Worm (Caenorhabditis elegans) whole organism, young adult: Measurements from ENCODE around the gene gtap-1.

Source experiments
- F55B11.4 ChIP-seq: sonication (generic microtip); optimal IDR thresholded peaks from 2 replicates; lab custom pipeline; 2016; ENCODE audit warnings: missing compliant biosample characterization, missing genetic modification characterization, borderline replicate concordance; ENCODE audit not compliant: insufficient read depth
- Y53F4B.3 ChIP-seq: fragments of 200-800 bp; sonication (Bioruptor generic); IDR thresholded peaks from 2 replicates; pipeline ENCODE4 v1.3.6; 2022; ENCODE audit warnings: missing genetic modification reagents, missing genetic modification characterization, missing compliant biosample characterization
- Y53G8AR.9 ChIP-seq: fragments of 200-800 bp; sonication (Bioruptor generic); conservative IDR thresholded peaks from 2 replicates; pipeline ENCODE4 v1.3.6; 2022; ENCODE audit warnings: missing genetic modification reagents, missing genetic modification characterization, missing compliant biosample characterization
- attf-5 ChIP-seq: fragments of 200-800 bp; sonication (Bioruptor generic); optimal IDR thresholded peaks from 2 replicates; lab custom pipeline; 2018; ENCODE audit warnings: mild to moderate bottlenecking, missing genetic modification characterization, missing compliant biosample characterization
- ccch-3 ChIP-seq: fragments of 200-800 bp; sonication (Bioruptor generic); optimal IDR thresholded peaks from 2 replicates; lab custom pipeline; 2018; ENCODE audit warnings: mild to moderate bottlenecking, missing genetic modification characterization, missing compliant biosample characterization
- cebp-1 ChIP-seq, 2 experiments: fragments of 200-800 bp in 1 of 2; sonication (Bioruptor generic) in 1 of 2; sonication (generic microtip) in 1 of 2; IDR thresholded peaks in 1 of 2; optimal IDR thresholded peaks in 1 of 2; 2 replicates each; pipeline versions ENCODE4 v1.3.6 to Lab custom; 2017 to 2022; ENCODE audit warnings: missing compliant biosample characterization in 2 of 2, missing genetic modification characterization in 2 of 2, mild to moderate bottlenecking in 1 of 2, missing genetic modification reagents in 1 of 2, moderate library complexity in 1 of 2
- ceh-91 ChIP-seq: fragments of 200-800 bp; sonication (Bioruptor generic); IDR thresholded peaks from 2 replicates; pipeline ENCODE4 v1.3.6; 2022; ENCODE audit warnings: missing genetic modification reagents, missing genetic modification characterization, missing compliant biosample characterization
- die-1 ChIP-seq: sonication (generic microtip); optimal IDR thresholded peaks from 2 replicates; lab custom pipeline; 2016; ENCODE audit warnings: missing genotype, mild to moderate bottlenecking, missing genetic modification characterization, missing compliant biosample characterization
- egl-44 ChIP-seq: fragments of 200-800 bp; sonication (Bioruptor generic); IDR thresholded peaks from 2 replicates; pipeline ENCODE4 v1.3.6; 2022; ENCODE audit warnings: missing genetic modification reagents, missing genetic modification characterization, missing compliant biosample characterization
- ets-4 ChIP-seq: fragments of 200-800 bp; sonication (Bioruptor generic); optimal IDR thresholded peaks from 2 replicates; lab custom pipeline; 2018; ENCODE audit warnings: mild to moderate bottlenecking, missing genetic modification characterization, missing compliant biosample characterization
- let-607 ChIP-seq, 2 experiments: fragments of 200-800 bp in 1 of 2; sonication (Bioruptor generic) in 1 of 2; sonication (generic microtip) in 1 of 2; optimal IDR thresholded peaks; 2 replicates each; lab custom pipeline; 2016 to 2018; ENCODE audit warnings: mild to moderate bottlenecking in 2 of 2, missing compliant biosample characterization in 2 of 2, missing genetic modification characterization in 2 of 2, moderate library complexity in 2 of 2, missing genotype in 1 of 2
- madf-3 ChIP-seq: fragments of 200-800 bp; sonication (Bioruptor generic); IDR thresholded peaks from 2 replicates; pipeline ENCODE4 v1.3.6; 2022; ENCODE audit warnings: missing genetic modification reagents, missing genetic modification characterization, missing compliant biosample characterization
- madf-8 ChIP-seq: fragments of 200-800 bp; sonication (Bioruptor generic); conservative IDR thresholded peaks from 2 replicates; pipeline ENCODE4 v1.3.6; 2022; ENCODE audit warnings: missing genetic modification reagents, missing genetic modification characterization, missing compliant biosample characterization
- nfya-1 ChIP-seq: sonication (generic microtip); optimal IDR thresholded peaks from 2 replicates; lab custom pipeline; 2017; ENCODE audit warnings: antibody characterized with exemption, missing compliant biosample characterization, missing genetic modification characterization, borderline replicate concordance; ENCODE audit not compliant: insufficient read depth
- nfyb-1 ChIP-seq: fragments of 200-800 bp; sonication (Bioruptor generic); IDR thresholded peaks from 2 replicates; pipeline ENCODE4 v1.3.6; 2022; ENCODE audit warnings: missing genetic modification reagents, missing genetic modification characterization, missing compliant biosample characterization
- nhr-120 ChIP-seq: fragments of 200-800 bp; sonication (Bioruptor generic); IDR thresholded peaks from 2 replicates; pipeline ENCODE4 v1.3.6; 2022; ENCODE audit warnings: missing genetic modification characterization, missing compliant biosample characterization
- nhr-27 ChIP-seq: fragments of 200-800 bp; sonication (Bioruptor generic); optimal IDR thresholded peaks from 2 replicates; lab custom pipeline; 2018; ENCODE audit warnings: mild to moderate bottlenecking, missing genetic modification characterization, moderate library complexity, missing compliant biosample characterization
- nhr-80 ChIP-seq: sonication (generic microtip); optimal IDR thresholded peaks from 2 replicates; lab custom pipeline; 2016; ENCODE audit warnings: missing genetic modification characterization, missing compliant biosample characterization
- pbrm-1 ChIP-seq: fragments of 200-800 bp; sonication (Bioruptor generic); IDR thresholded peaks from 2 replicates; pipeline ENCODE4 v1.3.6; 2022; ENCODE audit warnings: missing genetic modification reagents, missing genetic modification characterization, missing compliant biosample characterization
- pha-4 ChIP-seq: fragments of 150-350 bp; sonication (generic microtip); optimal IDR thresholded peaks from 2 replicates; lab custom pipeline; 2014; ENCODE audit warnings: missing biosample characterization, missing genetic modification reagents, missing genetic modification characterization
- repo-1 ChIP-seq: sonication (generic microtip); optimal IDR thresholded peaks from 2 replicates; lab custom pipeline; 2017; ENCODE audit warnings: mild to moderate bottlenecking, missing genetic modification characterization, missing compliant biosample characterization
- snpc-4 ChIP-seq, 5 experiments: fragments of 150-350 bp in 1 of 5; sonication (generic microtip) in 4 of 5; optimal IDR thresholded peaks; 2 replicates each; lab custom pipeline; 2014 to 2018; ENCODE audit warnings: missing genetic modification characterization in 5 of 5, missing biosample characterization in 3 of 5, antibody characterized with exemption in 2 of 5, mild to moderate bottlenecking in 2 of 5, missing compliant biosample characterization in 2 of 5, missing genotype in 2 of 5, moderate library complexity in 2 of 5, missing genetic modification reagents in 1 of 5
- unc-62 ChIP-seq: fragments of 150-350 bp; optimal IDR thresholded peaks from 2 replicates; lab custom pipeline; 2014; ENCODE audit warnings: missing biosample characterization, missing genetic modification reagents, missing genetic modification characterization
- zim-3 ChIP-seq: sonication (generic microtip); optimal IDR thresholded peaks from 2 replicates; lab custom pipeline; 2017; ENCODE audit warnings: mild to moderate bottlenecking, missing genetic modification characterization, moderate library complexity, missing compliant biosample characterization

gtap-1 gene

ce11 chrII:5873564-5874070, 40.6 kb upstream of the gtap-1 start, which contains the start of gene tex-2 (continued):
- TF ChIP-seq let-607 (tag; optimal IDR thresholded peaks at IDR 0.05; lab: Kevin White, UChicago) (peak in 1 of 2 experiments; percentile 12), ets-4 (GFP tag; lab: Kevin White, UChicago) (no peak)

ce11 chrII:5872414-5872813, 39.4 kb upstream of the gtap-1 start:
- TF ChIP-seq nhr-27 (tag; lab: Kevin White, UChicago): no peak
- no peak for TF ChIP-seq zim-3
- no peak for TF ChIP-seq Y53F4B.3 (GFP tag; lab: Robert Waterston, UW)
- TF ChIP-seq nhr-80 (tag; lab: Kevin White, UChicago): peak; percentile 4
- no peak for TF ChIP-seq nhr-120
- no peak for TF ChIP-seq F55B11.4 (tag; lab: Kevin White, UChicago)
- TF ChIP-seq repo-1 (tag; lab: Kevin White, UChicago): no peak

DNA sequence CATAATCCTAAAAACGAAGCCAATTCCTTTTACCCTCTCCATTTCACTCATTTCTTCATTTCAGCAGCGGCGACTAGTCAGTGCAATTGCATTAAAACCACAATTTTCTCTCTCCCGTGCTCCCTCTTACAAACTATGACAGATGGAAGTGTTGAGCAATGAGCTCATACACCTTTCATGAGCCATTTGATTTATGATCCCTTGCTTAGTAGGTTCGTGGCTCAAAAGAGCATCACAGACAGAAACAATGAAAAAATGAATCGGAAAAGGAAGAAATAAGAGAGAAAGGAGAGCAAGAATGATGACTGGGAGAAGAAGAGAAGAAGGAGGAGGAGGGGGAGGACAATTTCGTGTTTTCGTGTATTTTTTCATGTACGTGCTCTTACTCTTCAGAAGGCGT, 38.5 kb upstream of the gtap-1 start:
- TF ChIP-seq ccch-3 (GFP tag; lab: Kevin White, UChicago): no peak
- peak; percentile 22 for TF ChIP-seq nhr-80 (tag; lab: Kevin White, UChicago)

DNA sequence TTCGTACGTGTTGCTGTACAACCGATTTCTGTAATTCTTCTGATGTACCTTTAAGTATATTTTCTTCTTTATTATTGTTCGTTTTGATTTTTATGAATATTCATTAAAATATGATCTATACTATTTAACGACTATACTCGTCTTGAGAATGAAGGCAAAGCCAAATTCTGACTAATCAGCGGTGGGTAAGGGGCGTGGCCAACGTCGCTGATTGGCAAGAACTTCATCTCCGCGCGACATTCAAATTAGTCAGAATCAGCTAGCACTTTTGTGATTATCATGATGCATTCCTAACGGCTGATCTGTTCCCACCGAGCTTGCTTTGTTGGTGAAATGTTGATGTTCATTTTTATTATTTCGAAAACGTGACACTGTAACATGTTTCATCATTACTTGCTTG, 33.9 kb upstream of the gtap-1 start:
- TF ChIP-seq madf-8 (GFP tag; lab: Robert Waterston, UW): no peak
- TF ChIP-seq snpc-4 (GFP tag; optimal IDR thresholded peaks at IDR 0.05; lab: Kevin White, UChicago): no peak
- TF ChIP-seq snpc-4 (tag; optimal IDR thresholded peaks at IDR 0.05; lab: Kevin White, UChicago): peak in 1 of 4 experiments; percentile 13
- TF ChIP-seq nfya-1 (tag; lab: Kevin White, UChicago): no peak
- TF ChIP-seq nfyb-1: peak; percentile 87
- TF ChIP-seq ceh-91: no peak
- no peak for TF ChIP-seq pha-4
- TF ChIP-seq Y53G8AR.9: 0 out of 2 replicates have a peak, but pooled peaks have one; percentile 45
- no peak for TF ChIP-seq cebp-1 (GFP tag; IDR thresholded peaks at IDR 0.05; lab: Robert Waterston, UW)
- TF ChIP-seq cebp-1 (tag; optimal IDR thresholded peaks at IDR 0.05; lab: Kevin White, UChicago): peak; percentile 36
- no peak for TF ChIP-seq repo-1 (tag; lab: Kevin White, UChicago)
- no peak for TF ChIP-seq egl-44 (GFP tag; lab: Robert Waterston, UW)

DNA sequence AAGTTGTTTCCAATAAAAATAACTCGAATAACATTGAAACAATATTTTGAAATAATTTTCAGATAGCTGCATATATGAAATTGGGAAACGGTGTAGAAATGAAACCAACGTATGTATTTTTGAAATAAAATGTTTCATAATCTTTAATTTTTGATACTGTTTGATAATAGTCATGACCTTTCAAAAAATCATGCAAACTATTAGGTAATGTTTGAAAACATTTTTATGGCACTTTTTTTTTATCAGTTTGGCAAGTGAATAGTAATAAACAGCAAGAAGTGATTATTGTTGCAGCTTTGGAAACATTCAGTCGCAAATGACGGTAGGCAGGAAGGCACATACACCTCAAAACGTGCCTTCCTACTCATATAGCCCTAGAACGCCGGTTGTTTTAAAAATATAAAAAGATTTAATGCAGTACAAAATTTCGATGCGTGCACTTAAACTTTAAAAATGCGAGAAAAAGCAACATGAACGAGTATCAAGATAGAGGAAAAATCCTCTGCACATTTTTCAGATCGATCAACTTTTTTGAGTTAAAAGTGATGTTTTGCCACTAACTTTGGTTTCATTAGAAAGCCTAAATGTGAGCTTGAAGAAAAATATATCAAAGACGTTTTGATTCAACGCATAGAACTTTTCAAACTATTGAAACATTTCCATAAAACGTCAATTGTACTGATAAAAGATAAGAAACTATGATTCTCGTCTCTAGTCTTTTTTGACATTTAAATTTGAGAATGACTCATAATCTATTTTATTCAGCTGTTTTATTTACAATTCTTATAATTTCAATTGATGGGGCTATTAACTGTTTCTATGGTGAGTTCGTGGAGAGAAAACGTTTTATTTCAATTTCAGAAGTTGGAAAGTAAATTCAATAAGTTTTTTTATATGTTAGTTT, 32.6 kb upstream of the gtap-1 start, which contains the start of gene F55C12.19:
Gene F55C12.19, plus strand, starts transcription at position 735 of the 904 bp plus-strand sequence.
- no peak for TF ChIP-seq madf-3 (GFP tag; lab: Robert Waterston, UW)
- peak; percentile 36 for TF ChIP-seq unc-62 (GFP tag; lab: Kevin White, UChicago)
- no peak for TF ChIP-seq ceh-91
- no peak for TF ChIP-seq egl-44 (GFP tag; lab: Robert Waterston, UW)
- TF ChIP-seq nhr-80 (tag; lab: Kevin White, UChicago): peak; percentile 19
- no peak for TF ChIP-seq pbrm-1 (GFP tag; lab: Robert Waterston, UW)

DNA sequence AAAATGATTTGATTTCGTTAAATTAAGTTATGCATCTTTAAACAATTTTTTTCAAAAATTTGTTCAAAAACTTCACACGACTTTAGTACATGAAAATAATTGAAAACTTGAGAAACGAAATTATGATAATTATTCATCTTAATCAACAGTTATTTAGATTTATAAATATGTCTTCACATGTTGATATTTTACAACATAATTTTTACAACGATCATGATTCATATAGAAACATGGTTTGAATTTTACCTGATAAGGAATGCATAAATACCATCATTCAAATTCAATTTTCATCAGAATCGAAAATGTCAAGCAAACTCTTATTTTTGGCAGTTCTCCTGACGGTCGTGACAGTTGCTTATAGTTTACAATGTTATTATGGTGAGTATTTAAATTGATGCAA, 30.9 kb upstream of the gtap-1 start, which contains the start of gene tag-234:
Gene tag-234, plus strand, starts transcription at position 301 of the 400 bp plus-strand sequence.
- no peak for TF ChIP-seq die-1 (tag; lab: Kevin White, UChicago)
- TF ChIP-seq nhr-80 (tag; lab: Kevin White, UChicago): peak; percentile 38
- no peak for TF ChIP-seq attf-5
